Worm (Caenorhabditis elegans) whole organism, young adult: ENCODE results near the gene egl-20.

Experiments
- B0261.1 ChIP-seq: sonication (generic microtip); optimal IDR thresholded peaks from 2 replicates; lab custom pipeline; 2016; ENCODE audit warnings: mild to moderate bottlenecking, missing genetic modification characterization, moderate library complexity, missing compliant biosample characterization
- B0336.3 ChIP-seq: fragments of 200-800 bp; sonication (Bioruptor generic); IDR thresholded peaks from 2 replicates; pipeline ENCODE4 v1.3.6; 2022; ENCODE audit warnings: missing genetic modification characterization, missing compliant biosample characterization
- D2030.7 ChIP-seq: fragments of 200-800 bp; sonication (Bioruptor generic); IDR thresholded peaks from 2 replicates; pipeline ENCODE4 v1.3.6; 2022; ENCODE audit warnings: missing genetic modification reagents, missing genetic modification characterization, missing compliant biosample characterization
- ama-1 ChIP-seq, 3 experiments: fragments of 150-350 bp in 1 of 3; sonication (generic microtip) in 2 of 3; optimal IDR thresholded peaks; 2 replicates each; lab custom pipeline; 2014 to 2018; ENCODE audit warnings: missing biosample characterization in 2 of 3, missing genetic modification characterization in 2 of 3, missing genetic modification reagents in 2 of 3
- efl-1 ChIP-seq: fragments of 150-350 bp; optimal IDR thresholded peaks from 2 replicates; lab custom pipeline; 2014; ENCODE audit warnings: missing biosample characterization, missing genetic modification reagents, missing genetic modification characterization
- hlh-26 ChIP-seq: fragments of 200-800 bp; sonication (Bioruptor generic); conservative IDR thresholded peaks from 2 replicates; pipeline ENCODE4 v1.3.6; 2022; ENCODE audit warnings: missing genetic modification reagents, missing genetic modification characterization, missing compliant biosample characterization
- madf-6 ChIP-seq: fragments of 200-800 bp; sonication (Bioruptor generic); IDR thresholded peaks from 2 replicates; pipeline ENCODE4 v1.3.6; 2022; ENCODE audit warnings: missing genetic modification reagents, missing genetic modification characterization, missing compliant biosample characterization
- mxl-1 ChIP-seq: sonication (generic microtip); optimal IDR thresholded peaks from 2 replicates; lab custom pipeline; 2016; ENCODE audit warnings: missing genetic modification characterization, missing compliant biosample characterization
- snpc-4 ChIP-seq, 5 experiments: fragments of 150-350 bp in 1 of 5; sonication (generic microtip) in 4 of 5; optimal IDR thresholded peaks; 2 replicates each; lab custom pipeline; 2014 to 2018; ENCODE audit warnings: missing genetic modification characterization in 5 of 5, missing biosample characterization in 3 of 5, antibody characterized with exemption in 2 of 5, mild to moderate bottlenecking in 2 of 5, missing compliant biosample characterization in 2 of 5, missing genotype in 2 of 5, moderate library complexity in 2 of 5, missing genetic modification reagents in 1 of 5
- ztf-26 ChIP-seq: sonication (generic microtip); optimal IDR thresholded peaks from 2 replicates; lab custom pipeline; 2017; ENCODE audit warnings: missing genetic modification characterization, missing compliant biosample characterization

- TF ChIP-seq efl-1 (GFP tag; lab: Kevin White, UChicago) (no peak), madf-6 (GFP tag; lab: Robert Waterston, UW) (no peak), hlh-26 (GFP tag; lab: Robert Waterston, UW) (no peak), B0261.1 (tag; lab: Kevin White, UChicago) (no peak), D2030.7 (no peak), ztf-26 (no peak), mxl-1 (tag; lab: Kevin White, UChicago) (no peak), B0336.3 (no peak), ama-1 (optimal IDR thresholded peaks at IDR 0.05; lab: Kevin White, UChicago) (no peak), ama-1 (GFP tag; optimal IDR thresholded peaks at IDR 0.05; lab: Kevin White, UChicago) (no peak), snpc-4 (GFP tag; optimal IDR thresholded peaks at IDR 0.05; lab: Kevin White, UChicago) (no peak), snpc-4 (tag; optimal IDR thresholded peaks at IDR 0.05; lab: Kevin White, UChicago) (no peak)
Measured at ce11 chrIV:9843760-9844159, 28.4 kb upstream of the egl-20 start, which contains the start of gene nspd-2.
